Worm (Caenorhabditis elegans) whole organism, late embryonic: ENCODE measurements around the gene cest-5.2.

Experiments used
- C38D4.7 ChIP-seq: fragments of 200-800 bp; sonication (Bioruptor generic); optimal IDR thresholded peaks from 2 replicates; lab custom pipeline; 2018; ENCODE audit warnings: mild to moderate bottlenecking, missing genetic modification characterization, moderate library complexity, missing compliant biosample characterization
- F13H6.1 ChIP-seq: sonication (generic microtip); optimal IDR thresholded peaks from 2 replicates; lab custom pipeline; 2016; ENCODE audit warnings: missing genetic modification characterization, missing compliant biosample characterization
- K02D7.2 ChIP-seq: sonication (generic microtip); optimal IDR thresholded peaks from 2 replicates; lab custom pipeline; 2017; ENCODE audit warnings: mild to moderate bottlenecking, missing genetic modification characterization, missing compliant biosample characterization
- K09A11.1 ChIP-seq: sonication (generic microtip); optimal IDR thresholded peaks from 2 replicates; lab custom pipeline; 2017; ENCODE audit warnings: antibody characterized with exemption, mild to moderate bottlenecking, missing genetic modification characterization, missing compliant biosample characterization; ENCODE audit not compliant: insufficient read depth
- ahr-1 ChIP-seq: sonication (generic microtip); optimal IDR thresholded peaks from 2 replicates; lab custom pipeline; 2016; ENCODE audit warnings: missing genetic modification characterization, missing compliant biosample characterization
- ceh-14 ChIP-seq: sonication (generic microtip); optimal IDR thresholded peaks from 2 replicates; lab custom pipeline; 2016; ENCODE audit warnings: missing genotype, missing genetic modification characterization, missing compliant biosample characterization
- ceh-18 ChIP-seq: sonication (generic microtip); optimal IDR thresholded peaks from 2 replicates; lab custom pipeline; 2016; ENCODE audit warnings: missing genetic modification characterization, missing compliant biosample characterization
- ceh-19 ChIP-seq: fragments of 200-800 bp; sonication (Bioruptor generic); optimal IDR thresholded peaks from 2 replicates; lab custom pipeline; 2018; ENCODE audit warnings: mild to moderate bottlenecking, missing genetic modification characterization, missing compliant biosample characterization
- ceh-2 ChIP-seq: sonication (generic microtip); optimal IDR thresholded peaks from 2 replicates; lab custom pipeline; 2016; ENCODE audit warnings: missing genotype, missing genetic modification characterization, missing compliant biosample characterization
- ceh-22 ChIP-seq: sonication (generic microtip); optimal IDR thresholded peaks from 2 replicates; lab custom pipeline; 2017; ENCODE audit warnings: missing biosample characterization, missing genetic modification characterization
- ceh-24 ChIP-seq: sonication (generic microtip); optimal IDR thresholded peaks from 2 replicates; lab custom pipeline; 2016; ENCODE audit warnings: mild to moderate bottlenecking, missing genetic modification characterization, missing compliant biosample characterization
- ceh-30 ChIP-seq: fragments of 150-350 bp; optimal IDR thresholded peaks from 2 replicates; lab custom pipeline; 2014; ENCODE audit warnings: missing biosample characterization, missing genetic modification characterization
- ceh-45 ChIP-seq: fragments of 200-800 bp; sonication (Bioruptor generic); IDR thresholded peaks from 2 replicates; pipeline ENCODE4 v1.3.6; 2022; ENCODE audit warnings: missing genetic modification reagents, missing genetic modification characterization, missing compliant biosample characterization
- ceh-48 ChIP-seq: sonication (generic microtip); optimal IDR thresholded peaks from 2 replicates; lab custom pipeline; 2016; ENCODE audit warnings: missing genetic modification characterization, inconsistent platforms, missing compliant biosample characterization
- ceh-6 ChIP-seq: fragments of 200-800 bp; sonication (Bioruptor generic); optimal IDR thresholded peaks from 2 replicates; lab custom pipeline; 2018; ENCODE audit warnings: mild to moderate bottlenecking, missing genetic modification characterization, missing compliant biosample characterization
- dmd-4 ChIP-seq: sonication (generic microtip); optimal IDR thresholded peaks from 2 replicates; lab custom pipeline; 2016; ENCODE audit warnings: borderline replicate concordance, missing genetic modification characterization, missing compliant biosample characterization
- dve-1 ChIP-seq: sonication (generic microtip); optimal IDR thresholded peaks from 2 replicates; lab custom pipeline; 2017; ENCODE audit warnings: antibody characterized with exemption, mild to moderate bottlenecking, missing genetic modification characterization, missing compliant biosample characterization
- elt-4 ChIP-seq: sonication (generic microtip); optimal IDR thresholded peaks from 2 replicates; lab custom pipeline; 2016; ENCODE audit warnings: missing genetic modification characterization, missing compliant biosample characterization
- eyg-1 ChIP-seq: sonication (generic microtip); optimal IDR thresholded peaks from 2 replicates; lab custom pipeline; 2016; ENCODE audit warnings: missing genotype, missing genetic modification characterization, missing compliant biosample characterization
- fkh-10 ChIP-seq: fragments of 150-350 bp; optimal IDR thresholded peaks from 2 replicates; lab custom pipeline; 2014; ENCODE audit warnings: missing biosample characterization, missing genetic modification reagents, missing genetic modification characterization
- fkh-6 ChIP-seq: sonication (generic microtip); optimal IDR thresholded peaks from 2 replicates; lab custom pipeline; 2016; ENCODE audit warnings: missing genetic modification characterization, missing compliant biosample characterization
- hlh-13 ChIP-seq: fragments of 200-800 bp; sonication (Bioruptor generic); optimal IDR thresholded peaks from 2 replicates; lab custom pipeline; 2018; ENCODE audit warnings: mild to moderate bottlenecking, missing genetic modification characterization, missing compliant biosample characterization
- hlh-15 ChIP-seq: sonication (generic microtip); optimal IDR thresholded peaks from 2 replicates; lab custom pipeline; 2016; ENCODE audit warnings: missing genetic modification characterization, missing compliant biosample characterization
- hlh-6 ChIP-seq: sonication (generic microtip); optimal IDR thresholded peaks from 2 replicates; lab custom pipeline; 2016; ENCODE audit warnings: missing genotype, missing genetic modification characterization, missing compliant biosample characterization
- hlh-8 ChIP-seq: sonication (generic microtip); optimal IDR thresholded peaks from 2 replicates; lab custom pipeline; 2016; ENCODE audit warnings: missing genotype, missing genetic modification characterization, missing compliant biosample characterization
- lim-6 ChIP-seq: sonication (generic microtip); optimal IDR thresholded peaks from 2 replicates; lab custom pipeline; 2016; ENCODE audit warnings: missing genetic modification characterization, missing compliant biosample characterization
- lin-11 ChIP-seq: fragments of 200-800 bp; sonication (Bioruptor generic); optimal IDR thresholded peaks from 2 replicates; lab custom pipeline; 2018; ENCODE audit warnings: mild to moderate bottlenecking, missing genetic modification characterization, missing compliant biosample characterization
- madf-2 ChIP-seq: sonication (generic microtip); optimal IDR thresholded peaks from 2 replicates; lab custom pipeline; 2017; ENCODE audit warnings: missing genetic modification characterization, missing compliant biosample characterization
- nfya-1 ChIP-seq: sonication (generic microtip); optimal IDR thresholded peaks from 2 replicates; lab custom pipeline; 2017; ENCODE audit warnings: missing genetic modification characterization, mild to moderate bottlenecking, missing compliant biosample characterization, antibody characterized with exemption, moderate library complexity
- nhr-11 ChIP-seq: fragments of 150-350 bp; optimal IDR thresholded peaks from 2 replicates; lab custom pipeline; 2014; ENCODE audit warnings: missing biosample characterization, missing genetic modification characterization
- nhr-232 ChIP-seq: sonication (generic microtip); optimal IDR thresholded peaks from 2 replicates; lab custom pipeline; 2016; ENCODE audit warnings: missing genetic modification characterization, missing compliant biosample characterization
- odd-2 ChIP-seq: sonication (generic microtip); optimal IDR thresholded peaks from 2 replicates; lab custom pipeline; 2017; ENCODE audit warnings: antibody characterized with exemption, mild to moderate bottlenecking, missing genetic modification characterization, missing compliant biosample characterization
- pag-3 ChIP-seq: sonication (generic microtip); optimal IDR thresholded peaks from 2 replicates; lab custom pipeline; 2016; ENCODE audit warnings: missing compliant biosample characterization, missing genetic modification characterization, borderline replicate concordance
- pat-9 ChIP-seq: fragments of 200-800 bp; sonication (Bioruptor generic); optimal IDR thresholded peaks from 2 replicates; lab custom pipeline; 2018; ENCODE audit warnings: mild to moderate bottlenecking, missing genetic modification characterization, moderate library complexity, missing compliant biosample characterization
- pha-4 ChIP-seq: fragments of 150-350 bp; optimal IDR thresholded peaks from 2 replicates; lab custom pipeline; 2018; ENCODE audit warnings: missing biosample characterization, missing genetic modification reagents, missing genetic modification characterization
- pqm-1 ChIP-seq: sonication (generic microtip); optimal IDR thresholded peaks from 2 replicates; lab custom pipeline; 2016; ENCODE audit warnings: missing genetic modification characterization, missing compliant biosample characterization
- pros-1 ChIP-seq: fragments of 150-350 bp; optimal IDR thresholded peaks from 2 replicates; lab custom pipeline; 2014; ENCODE audit warnings: missing biosample characterization, missing genetic modification reagents, missing genetic modification characterization
- rnt-1 ChIP-seq: sonication (generic microtip); optimal IDR thresholded peaks from 2 replicates; lab custom pipeline; 2016; ENCODE audit warnings: missing genetic modification characterization, missing compliant biosample characterization
- sox-2 ChIP-seq: fragments of 200-800 bp; sonication (Bioruptor generic); IDR thresholded peaks from 2 replicates; pipeline ENCODE4 v1.3.6; 2022; ENCODE audit warnings: missing genetic modification reagents, missing genetic modification characterization, missing compliant biosample characterization
- sox-4 ChIP-seq: sonication (generic microtip); optimal IDR thresholded peaks from 2 replicates; lab custom pipeline; 2017; ENCODE audit warnings: mild to moderate bottlenecking, missing genetic modification characterization, inconsistent platforms, missing compliant biosample characterization
- syd-9 ChIP-seq: sonication (generic microtip); optimal IDR thresholded peaks from 2 replicates; lab custom pipeline; 2016; ENCODE audit warnings: mild to moderate bottlenecking, missing genetic modification characterization, moderate library complexity, missing compliant biosample characterization
- tbx-2 ChIP-seq: sonication (generic microtip); optimal IDR thresholded peaks from 2 replicates; lab custom pipeline; 2016; ENCODE audit warnings: missing genetic modification characterization, missing compliant biosample characterization
- tbx-7 ChIP-seq: sonication (generic microtip); optimal IDR thresholded peaks from 2 replicates; lab custom pipeline; 2016; ENCODE audit warnings: missing genotype, missing genetic modification characterization, missing compliant biosample characterization
- unc-3 ChIP-seq, 2 experiments: fragments of 200-800 bp in 1 of 2; sonication (Bioruptor generic) in 1 of 2; sonication (generic microtip) in 1 of 2; conservative IDR thresholded peaks in 1 of 2; optimal IDR thresholded peaks in 1 of 2; 2 replicates each; pipeline versions ENCODE4 v1.3.6 to Lab custom; 2016 to 2022; ENCODE audit warnings: missing compliant biosample characterization in 2 of 2, missing genetic modification characterization in 2 of 2, missing genetic modification reagents in 1 of 2
- unc-55 ChIP-seq: sonication (generic microtip); optimal IDR thresholded peaks from 2 replicates; lab custom pipeline; 2017; ENCODE audit warnings: missing biosample characterization, missing genetic modification reagents, missing genetic modification characterization

Gene cest-5.2

DNA sequence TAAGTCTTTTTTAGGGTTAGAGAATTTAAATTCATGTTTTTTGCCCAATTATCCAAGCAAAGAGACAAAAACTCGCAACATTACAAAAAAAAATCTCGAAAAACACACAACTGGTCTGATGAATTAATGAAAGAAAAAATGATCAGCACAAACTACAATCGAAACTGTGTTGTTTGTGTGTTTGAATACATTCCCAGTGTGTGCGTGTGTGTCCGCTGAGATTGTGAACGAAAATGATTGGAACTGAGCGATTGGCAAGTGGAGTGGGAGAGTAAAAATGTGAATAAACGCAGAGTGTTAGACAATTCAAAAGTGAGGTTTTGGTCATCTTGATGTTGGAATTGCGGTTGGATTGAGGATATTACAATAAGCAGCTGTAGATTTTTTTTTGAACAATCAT, 21.1 kb downstream of the cest-5.2 start:
- TF ChIP-seq fkh-6 (tag; lab: Kevin White, UChicago) (no peak), sox-2 (GFP tag; lab: Robert Waterston, UW) (no peak), pha-4 (no peak), pros-1 (tag; lab: Kevin White, UChicago) (no peak), fkh-10 (GFP tag; lab: Kevin White, UChicago) (no peak), ceh-6 (GFP tag; lab: Kevin White, UChicago) (no peak), ceh-22 (tag; lab: Kevin White, UChicago) (no peak)

DNA sequence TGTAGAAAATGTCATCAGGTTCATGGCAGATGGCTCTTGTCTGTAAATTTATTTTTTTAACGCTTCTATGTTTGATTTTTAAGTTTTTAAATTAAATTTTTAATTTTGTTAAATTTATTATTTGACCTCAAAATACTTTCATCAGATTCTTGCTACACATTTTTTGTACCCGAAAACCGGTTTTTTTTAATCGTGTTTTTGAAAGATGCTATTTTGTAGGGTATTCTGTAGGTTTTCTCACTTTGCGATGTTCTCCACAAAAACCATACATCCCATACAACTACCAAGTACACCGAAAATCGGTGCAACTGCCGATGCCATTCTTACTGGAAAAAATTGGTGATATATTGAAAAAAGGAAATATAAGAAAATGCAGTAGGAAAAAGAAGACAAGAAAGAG, 21.9 kb downstream of the cest-5.2 start, which contains the start of gene nstp-2:
TSS of gene nstp-2 (minus strand) at position 326 of the 400 bp plus-strand sequence.
- TF ChIP-seq tbx-7, result no peak
- no peak for TF ChIP-seq tbx-2 (tag; lab: Kevin White, UChicago)
- TF ChIP-seq pros-1 (tag; lab: Kevin White, UChicago), result no peak
- TF ChIP-seq madf-2 (tag; lab: Kevin White, UChicago), result no peak
- TF ChIP-seq C38D4.7 (GFP tag; lab: Kevin White, UChicago), result no peak
- TF ChIP-seq unc-55 (GFP tag; lab: Kevin White, UChicago), result no peak
- no peak for TF ChIP-seq K02D7.2 (tag; lab: Kevin White, UChicago)
- TF ChIP-seq ceh-45 (GFP tag; lab: Robert Waterston, UW), result no peak
- TF ChIP-seq syd-9 (tag; lab: Kevin White, UChicago), result no peak
- TF ChIP-seq hlh-13 (GFP tag; lab: Kevin White, UChicago), result no peak
- no peak for TF ChIP-seq ceh-22 (tag; lab: Kevin White, UChicago)
- TF ChIP-seq odd-2 (tag; lab: Kevin White, UChicago), result no peak
- no peak for TF ChIP-seq eyg-1 (tag; lab: Kevin White, UChicago)
- TF ChIP-seq nfya-1 (tag; lab: Kevin White, UChicago), result no peak
- TF ChIP-seq ceh-14, result no peak
- no peak for TF ChIP-seq dmd-4 (tag; lab: Kevin White, UChicago)
- TF ChIP-seq lim-6 (tag; lab: Kevin White, UChicago), result no peak
- no peak for TF ChIP-seq dve-1
- no peak for TF ChIP-seq ceh-48 (tag; lab: Kevin White, UChicago)

DNA sequence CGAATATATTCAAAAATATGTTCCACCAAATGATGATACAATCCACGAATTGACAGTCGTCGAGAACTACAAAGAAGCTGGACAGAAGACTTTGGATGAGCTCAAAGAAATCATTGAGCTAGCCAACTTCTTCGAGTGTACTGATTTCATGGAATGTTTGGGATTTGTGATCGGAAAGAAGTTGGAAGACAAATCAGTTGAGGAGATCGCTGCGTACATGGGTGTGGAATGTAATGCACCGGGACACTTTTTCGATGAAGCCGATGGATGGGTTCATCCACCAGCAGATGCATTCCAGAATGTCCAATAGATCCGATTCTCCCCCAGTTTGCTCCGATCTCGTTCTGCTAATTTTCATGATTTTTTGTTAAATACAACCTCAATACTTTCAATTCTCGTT, 24.2 kb downstream of the cest-5.2 start:
- TF ChIP-seq nhr-232 (tag; lab: Kevin White, UChicago), result no peak
- TF ChIP-seq F13H6.1 (tag; lab: Kevin White, UChicago), result no peak
- TF ChIP-seq nhr-11, result no peak
- TF ChIP-seq pha-4, result no peak
- no peak for TF ChIP-seq rnt-1 (tag; lab: Kevin White, UChicago)
- TF ChIP-seq dve-1, result no peak
- no peak for TF ChIP-seq lin-11
- TF ChIP-seq pag-3 (tag; lab: Kevin White, UChicago), result no peak
- no peak for TF ChIP-seq C38D4.7 (GFP tag; lab: Kevin White, UChicago)
- TF ChIP-seq pqm-1 (tag; lab: Kevin White, UChicago), result no peak
- TF ChIP-seq ceh-24 (tag; lab: Kevin White, UChicago), result no peak
- TF ChIP-seq fkh-6 (tag; lab: Kevin White, UChicago), result no peak
- TF ChIP-seq elt-4 (tag; lab: Kevin White, UChicago), result no peak
- no peak for TF ChIP-seq ceh-48 (tag; lab: Kevin White, UChicago)
- TF ChIP-seq tbx-7, result no peak
- no peak for TF ChIP-seq K09A11.1 (tag; lab: Kevin White, UChicago)
- TF ChIP-seq fkh-10 (GFP tag; lab: Kevin White, UChicago), result no peak
- no peak for TF ChIP-seq eyg-1 (tag; lab: Kevin White, UChicago)

DNA sequence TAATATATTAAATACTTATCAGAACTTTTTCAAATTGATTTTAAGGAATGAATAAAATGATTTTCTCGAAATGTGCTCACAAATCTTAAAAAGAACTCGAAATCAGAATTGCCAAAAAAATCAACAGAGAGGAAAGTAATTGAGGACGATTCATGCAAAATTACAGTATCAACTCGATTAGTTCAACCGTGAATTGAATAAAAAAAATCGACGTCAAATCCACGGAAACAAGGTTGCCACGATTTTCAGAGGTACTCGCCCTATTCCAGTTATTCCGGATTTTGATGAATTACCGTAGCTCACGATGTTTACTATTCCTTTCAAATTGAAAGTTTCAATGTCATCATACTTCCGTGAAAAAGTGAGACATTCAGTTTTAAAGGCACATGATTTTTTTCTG, 25.3 kb downstream of the cest-5.2 start, which contains the start of gene F15B10.3:
TSS of gene F15B10.3 (plus strand) at position 301 of the 400 bp plus-strand sequence.
- TF ChIP-seq hlh-6 (tag; lab: Kevin White, UChicago) (no peak), hlh-8 (no peak), ceh-19 (GFP tag; lab: Kevin White, UChicago) (no peak), ceh-24 (tag; lab: Kevin White, UChicago) (no peak), sox-4 (tag; lab: Kevin White, UChicago) (no peak), ceh-2 (tag; lab: Kevin White, UChicago) (no peak), ceh-30 (tag; lab: Kevin White, UChicago) (no peak), hlh-13 (GFP tag; lab: Kevin White, UChicago) (no peak), ceh-18 (no peak), hlh-15 (tag; lab: Kevin White, UChicago) (no peak), pag-3 (tag; lab: Kevin White, UChicago) (no peak), unc-3 (GFP tag; conservative IDR thresholded peaks at IDR 0.05; lab: Robert Waterston, UW) (no peak), unc-3 (tag; optimal IDR thresholded peaks at IDR 0.05; lab: Kevin White, UChicago) (no peak), fkh-6 (tag; lab: Kevin White, UChicago) (no peak), F13H6.1 (tag; lab: Kevin White, UChicago) (no peak), rnt-1 (tag; lab: Kevin White, UChicago) (no peak), ahr-1 (no peak), pat-9 (tag; lab: Kevin White, UChicago) (no peak)
